2 worm cellular contexts compared by ENCODE assay signal in genomic region chrV:19643015-19643414, ce11.
A peak's percentile ranks its signal among the peaks of the same experiment; 100 is the strongest.
TF ChIP-seq lines count a peak whose summit lies in the region.

No protein-coding gene starts in this region.

TF ChIP-seq in whole organism, L4 larva, 104 proteins besides CTCF, POLR2A, EP300 and RAD21 (continued from another document):
- peak; percentile 78; the same call in 1 of the 2 replicates for TF ChIP-seq daf-8 (GFP tag; IDR thresholded peaks at IDR 0.05; lab: Robert Waterston, UW)
- TF ChIP-seq nhr-77 (tag; optimal IDR thresholded peaks at IDR 0.05; lab: Kevin White, UChicago), result peak; percentile 6
- TF ChIP-seq ceh-32 (tag; optimal IDR thresholded peaks at IDR 0.05; lab: Kevin White, UChicago; ENCODE audit: poor library complexity), result no peak
- peak; percentile 83 for TF ChIP-seq F37D6.2 (tag; optimal IDR thresholded peaks at IDR 0.05; lab: Kevin White, UChicago)
- peak; percentile 94 for TF ChIP-seq pha-4 (GFP tag; IDR thresholded peaks at IDR 0.05; lab: Robert Waterston, UW)
- no peak for TF ChIP-seq pha-4 (tag; optimal IDR thresholded peaks at IDR 0.05; lab: Kevin White, UChicago)
- peak; percentile 87 for TF ChIP-seq F10B5.3 (tag; optimal IDR thresholded peaks at IDR 0.05; lab: Kevin White, UChicago)
- TF ChIP-seq mdt-29 (GFP tag; IDR thresholded peaks at IDR 0.05; lab: Robert Waterston, UW), result peak; percentile 89
- peak; percentile 89 for TF ChIP-seq ceh-20 (GFP tag; IDR thresholded peaks at IDR 0.05; lab: Robert Waterston, UW)
- peak in 1 of 2 experiments; percentile 84 for TF ChIP-seq unc-62 (GFP tag; optimal IDR thresholded peaks at IDR 0.05 in 1 of 2; lab: Kevin White, UChicago)
- no peak for TF ChIP-seq unc-62 (tag; optimal IDR thresholded peaks at IDR 0.05; lab: Kevin White, UChicago)
- TF ChIP-seq nhr-237 (tag; optimal IDR thresholded peaks at IDR 0.05; lab: Kevin White, UChicago), result no peak
- TF ChIP-seq egl-27 (tag; optimal IDR thresholded peaks at IDR 0.05; lab: Kevin White, UChicago), result no peak
- TF ChIP-seq daf-12 (tag; optimal IDR thresholded peaks at IDR 0.05; lab: Kevin White, UChicago), result no peak
- peak; percentile 99 for TF ChIP-seq F26F4.8 (GFP tag; conservative IDR thresholded peaks at IDR 0.05; lab: Robert Waterston, UW)
- TF ChIP-seq zfp-2 (tag; optimal IDR thresholded peaks at IDR 0.05; lab: Kevin White, UChicago), result peak; percentile 75
- peak; percentile 89 for TF ChIP-seq lin-38 (GFP tag; IDR thresholded peaks at IDR 0.05; lab: Robert Waterston, UW)
- TF ChIP-seq sdz-12 (GFP tag; optimal IDR thresholded peaks at IDR 0.05; lab: Kevin White, UChicago), result peak; percentile 95
- peak; percentile 95 for TF ChIP-seq nhr-41 (GFP tag; IDR thresholded peaks at IDR 0.05; lab: Robert Waterston, UW)
- TF ChIP-seq nhr-42 (GFP tag; IDR thresholded peaks at IDR 0.05; lab: Robert Waterston, UW), result peak; percentile 95
- peak; percentile 91 for TF ChIP-seq spr-3 (GFP tag; optimal IDR thresholded peaks at IDR 0.05; lab: Kevin White, UChicago)
- peak; percentile 87 for TF ChIP-seq lin-1 (GFP tag; IDR thresholded peaks at IDR 0.05; lab: Robert Waterston, UW)
- peak in 1 of 2 experiments; percentile 56 for TF ChIP-seq mdl-1 (tag; optimal IDR thresholded peaks at IDR 0.05; lab: Kevin White, UChicago)
- peak; percentile 11 to 90 for TF ChIP-seq lsy-2 (tag; optimal IDR thresholded peaks at IDR 0.05; lab: Kevin White, UChicago)
- TF ChIP-seq lin-15B (tag; optimal IDR thresholded peaks at IDR 0.05; lab: Kevin White, UChicago), result no peak
- TF ChIP-seq T26A8.4 (GFP tag; IDR thresholded peaks at IDR 0.05; lab: Robert Waterston, UW), result peak; percentile 95
- peak; percentile 15 for TF ChIP-seq jun-1 (tag; optimal IDR thresholded peaks at IDR 0.05; lab: Kevin White, UChicago)
- TF ChIP-seq F49E8.2 (tag; optimal IDR thresholded peaks at IDR 0.05; lab: Kevin White, UChicago; ENCODE audit: borderline replicate concordance), result peak; percentile 95
- peak; percentile 33 for TF ChIP-seq nhr-28 (tag; optimal IDR thresholded peaks at IDR 0.05; lab: Kevin White, UChicago)
- no peak for TF ChIP-seq cey-2 (tag; optimal IDR thresholded peaks at IDR 0.05; lab: Kevin White, UChicago; ENCODE audit: borderline replicate concordance, insufficient read depth)
- TF ChIP-seq tag-97 (GFP tag; IDR thresholded peaks at IDR 0.05; lab: Robert Waterston, UW), result 0 out of 2 replicates have a peak, but pooled peaks have one; percentile 11
- TF ChIP-seq Y105C5A.15 (GFP tag; IDR thresholded peaks at IDR 0.05; lab: Robert Waterston, UW), result peak; percentile 97
- TF ChIP-seq lin-29 (GFP tag; IDR thresholded peaks at IDR 0.05; lab: Robert Waterston, UW), result peak; percentile 75
- TF ChIP-seq gei-8 (GFP tag; optimal IDR thresholded peaks at IDR 0.05; lab: Kevin White, UChicago), result peak; percentile 86
- TF ChIP-seq tra-1 (GFP tag; IDR thresholded peaks at IDR 0.05; lab: Robert Waterston, UW), result peak; percentile 88
- peak; percentile 68 for TF ChIP-seq hlh-30 (tag; optimal IDR thresholded peaks at IDR 0.05; lab: Kevin White, UChicago; ENCODE audit: insufficient read depth)
- TF ChIP-seq ZK337.2 (GFP tag; IDR thresholded peaks at IDR 0.05; lab: Robert Waterston, UW), result peak; percentile 92
- no peak for TF ChIP-seq ceh-62 (tag; optimal IDR thresholded peaks at IDR 0.05; lab: Kevin White, UChicago)
- TF ChIP-seq ctbp-1 (GFP tag; IDR thresholded peaks at IDR 0.05; lab: Robert Waterston, UW), result peak; percentile 93
- peak; percentile 97 for TF ChIP-seq ceh-44 (GFP tag; IDR thresholded peaks at IDR 0.05; lab: Robert Waterston, UW)
- TF ChIP-seq nhr-11 (tag; optimal IDR thresholded peaks at IDR 0.05; lab: Kevin White, UChicago), result peak; percentile 70
- TF ChIP-seq ces-1 (GFP tag; optimal IDR thresholded peaks at IDR 0.05; lab: Kevin White, UChicago), result no peak
- peak; percentile 94 to 97 for TF ChIP-seq madf-5 (GFP tag; IDR thresholded peaks at IDR 0.05; lab: Robert Waterston, UW)
- TF ChIP-seq nhr-6 (tag; optimal IDR thresholded peaks at IDR 0.05; lab: Kevin White, UChicago), result peak; percentile 64
- peak; percentile 21 to 68 for TF ChIP-seq hif-1 (tag; optimal IDR thresholded peaks at IDR 0.05; lab: Kevin White, UChicago)
- peak; percentile 94 for TF ChIP-seq D1046.2 (GFP tag; IDR thresholded peaks at IDR 0.05; lab: Robert Waterston, UW)

TF ChIP-seq in whole organism, late embryonic, 69 proteins besides CTCF, POLR2A, EP300 and RAD21 (continued from another document):
- peak; percentile 96 for TF ChIP-seq npax-4 (tag; optimal IDR thresholded peaks at IDR 0.05; lab: Kevin White, UChicago)
- TF ChIP-seq ama-1 (optimal IDR thresholded peaks at IDR 0.05; lab: Kevin White, UChicago), result no peak
- peak; percentile 96 for TF ChIP-seq sox-2 (GFP tag; IDR thresholded peaks at IDR 0.05; lab: Robert Waterston, UW)
- peak; percentile 96 for TF ChIP-seq C38D4.7 (GFP tag; optimal IDR thresholded peaks at IDR 0.05; lab: Kevin White, UChicago)
- no peak for TF ChIP-seq elt-4 (tag; optimal IDR thresholded peaks at IDR 0.05; lab: Kevin White, UChicago)
- TF ChIP-seq ceh-6 (GFP tag; optimal IDR thresholded peaks at IDR 0.05; lab: Kevin White, UChicago), result peak; percentile 98
